Worm (Caenorhabditis elegans) whole organism, L2 larva: Measurements from ENCODE around the gene F58F9.8.
A peak's percentile ranks its signal among the peaks of the same experiment; 100 is the strongest.

ENCODE experiments used
- fos-1 ChIP-seq: fragments of 150-350 bp; optimal IDR thresholded peaks from 2 replicates; lab custom pipeline; 2014; ENCODE audit warnings: missing biosample characterization, missing genetic modification characterization
- lin-39 ChIP-seq: fragments of 150-350 bp; optimal IDR thresholded peaks from 2 replicates; lab custom pipeline; 2014; ENCODE audit warnings: missing biosample characterization, missing genetic modification reagents, missing genetic modification characterization
- mbf-1 ChIP-seq: sonication (generic microtip); optimal IDR thresholded peaks from 2 replicates; lab custom pipeline; 2017; ENCODE audit warnings: missing biosample characterization, missing genetic modification characterization
- mdl-1 ChIP-seq, 2 experiments: fragments of 150-350 bp in 1 of 2; sonication (generic microtip) in 1 of 2; optimal IDR thresholded peaks; 2 replicates each; lab custom pipeline; 2017; ENCODE audit warnings: missing biosample characterization in 2 of 2, missing genetic modification characterization in 2 of 2
- snpc-4 ChIP-seq: fragments of 150-350 bp; optimal IDR thresholded peaks from 2 replicates; lab custom pipeline; 2014; ENCODE audit warnings: missing biosample characterization, missing genetic modification characterization

ce11 chrIV:6206294-6206776 lies 31.6 kb upstream of the F58F9.8 start, which contains the start of gene C49A9.10:
- TF ChIP-seq fos-1 (peak; percentile 42), lin-39 (tag; lab: Kevin White, UChicago) (no peak), snpc-4 (tag; lab: Kevin White, UChicago) (peak; percentile 71), mbf-1 (tag; lab: Kevin White, UChicago) (no peak), mdl-1 (tag; optimal IDR thresholded peaks at IDR 0.05; lab: Kevin White, UChicago) (no peak)
